Fruit fly (Drosophila melanogaster) ovary, adult (tissue): ENCODE results near the gene CG8159.

Source experiments
- CG17801 ChIP-seq: fragments of 200-800 bp; optimal IDR thresholded peaks from 2 replicates; lab custom pipeline; 2019; ENCODE audit warnings: missing biosample characterization, mild to moderate bottlenecking, missing genetic modification characterization, moderate library complexity; ENCODE audit not compliant: partially characterized antibody

Gene CG8159

dm6 chr3R:8711890-8712449, 14.7 kb upstream of the CG8159 start:
- no peak for TF ChIP-seq CG17801 (GFP tag; lab: Kevin White, UChicago)

dm6 chr3R:8712722-8713131, 13.9 kb upstream of the CG8159 start, which contains the start of gene CG8112:
Gene CG8112 (plus strand): TSS chr3R:8712933.
- TF ChIP-seq CG17801 (GFP tag; lab: Kevin White, UChicago): peak; percentile 76

- no peak for TF ChIP-seq CG17801 (GFP tag; lab: Kevin White, UChicago)
These were observed 11.3 kb upstream of the CG8159 start for dm6 chr3R:8715371-8715770.

dm6 chr3R:8715851-8716550, 10.7 kb upstream of the CG8159 start, which contains the start of gene TMEM216:
Gene TMEM216 (plus strand): TSS chr3R:8716243.
- peak; percentile 2 for TF ChIP-seq CG17801 (GFP tag; lab: Kevin White, UChicago)

dm6 chr3R:8716551-8716879, 10.1 kb upstream of the CG8159 start:
- no peak for TF ChIP-seq CG17801 (GFP tag; lab: Kevin White, UChicago)

- TF ChIP-seq CG17801 (GFP tag; lab: Kevin White, UChicago): no peak
These were observed 8.3 kb upstream of the CG8159 start, which contains the start of gene Cks85A for dm6 chr3R:8718356-8718755. Gene Cks85A (minus strand): TSS chr3R:8718456.

dm6 chr3R:8718898-8719297, 7.8 kb upstream of the CG8159 start, which contains the start of gene CG11760:
Gene CG11760 (plus strand): TSS chr3R:8719198.
- TF ChIP-seq CG17801 (GFP tag; lab: Kevin White, UChicago): no peak

dm6 chr3R:8721071-8721470, 5.6 kb upstream of the CG8159 start, which contains the start of gene CG8136:
Gene CG8136 (plus strand): TSS chr3R:8721371.
- TF ChIP-seq CG17801 (GFP tag; lab: Kevin White, UChicago): no peak

- no peak for TF ChIP-seq CG17801 (GFP tag; lab: Kevin White, UChicago)
These were observed 3.6 kb upstream of the CG8159 start, which contains the start of gene nom for dm6 chr3R:8722962-8723548. Gene nom (plus strand): TSS chr3R:8723174.

dm6 chr3R:8725179-8725578, 1.5 kb upstream of the CG8159 start, which contains the start of gene ouib:
Gene ouib (plus strand): TSS chr3R:8725479.
- TF ChIP-seq CG17801 (GFP tag; lab: Kevin White, UChicago): no peak

- no peak for TF ChIP-seq CG17801 (GFP tag; lab: Kevin White, UChicago)
These were observed 2.9 kb downstream of the CG8159 start, which contains the start of gene ranshi for dm6 chr3R:8729542-8729941. Gene ranshi (minus strand): TSS chr3R:8729693.

dm6 chr3R:8731597-8732263, 5.1 kb downstream of the CG8159 start, which contains the start of the genes M1BP and CG8202:
Gene M1BP (minus strand): TSS chr3R:8731698.
Gene CG8202 (plus strand): TSS chr3R:8732091.
- TF ChIP-seq CG17801 (GFP tag; lab: Kevin White, UChicago): peak; percentile 83

dm6 chr3R:8739161-8739783, 12.6 kb downstream of the CG8159 start:
- TF ChIP-seq CG17801 (GFP tag; lab: Kevin White, UChicago): no peak

- TF ChIP-seq CG17801 (GFP tag; lab: Kevin White, UChicago): no peak
These were observed 13.5 kb downstream of the CG8159 start for dm6 chr3R:8740118-8740517.
